Worm (Caenorhabditis elegans) whole organism, L2 larva: ENCODE data around the gene Y43F8B.1.

Source experiments
- C34F6.9 ChIP-seq: fragments of 150-350 bp; optimal IDR thresholded peaks from 2 replicates; lab custom pipeline; 2014; ENCODE audit warnings: missing biosample characterization, missing genetic modification characterization
- R02D3.7 ChIP-seq: fragments of 150-350 bp; optimal IDR thresholded peaks from 2 replicates; lab custom pipeline; 2014; ENCODE audit warnings: missing biosample characterization, missing genetic modification characterization
- ama-1 ChIP-seq: fragments of 150-350 bp; optimal IDR thresholded peaks from 2 replicates; lab custom pipeline; 2018; ENCODE audit warnings: inconsistent platforms
- crh-2 ChIP-seq: sonication (generic microtip); optimal IDR thresholded peaks from 2 replicates; lab custom pipeline; 2017; ENCODE audit warnings: missing biosample characterization, missing genetic modification characterization
- nhr-12 ChIP-seq: fragments of 150-350 bp; optimal IDR thresholded peaks from 2 replicates; lab custom pipeline; 2014; ENCODE audit warnings: missing biosample characterization, missing genetic modification characterization
- nhr-237 ChIP-seq: fragments of 150-350 bp; optimal IDR thresholded peaks from 2 replicates; lab custom pipeline; 2014; ENCODE audit warnings: missing biosample characterization, missing genetic modification characterization
- nhr-6 ChIP-seq: fragments of 150-350 bp; optimal IDR thresholded peaks from 2 replicates; lab custom pipeline; 2014; ENCODE audit warnings: missing biosample characterization, missing genetic modification characterization
- nhr-77 ChIP-seq: fragments of 150-350 bp; optimal IDR thresholded peaks from 2 replicates; lab custom pipeline; 2014; ENCODE audit warnings: missing biosample characterization, missing genetic modification characterization
- skn-1 ChIP-seq: sonication (generic microtip); optimal IDR thresholded peaks from 2 replicates; lab custom pipeline; 2017; ENCODE audit warnings: missing biosample characterization, missing genetic modification characterization
- unc-39 ChIP-seq: fragments of 150-350 bp; optimal IDR thresholded peaks from 2 replicates; lab custom pipeline; 2014; ENCODE audit warnings: missing biosample characterization, missing genetic modification characterization

ce11 chrV:19546100-19546499 lies at the start of gene Y43F8B.1:
- TF ChIP-seq nhr-237 (tag; lab: Kevin White, UChicago) = no peak
- TF ChIP-seq ama-1 (lab: Kevin White, UChicago) = no peak
- no peak for TF ChIP-seq unc-39 (tag; lab: Kevin White, UChicago)
- TF ChIP-seq nhr-77 (tag; lab: Kevin White, UChicago) = no peak
- no peak for TF ChIP-seq crh-2
- no peak for TF ChIP-seq R02D3.7 (tag; lab: Kevin White, UChicago)
- no peak for TF ChIP-seq skn-1 (tag; lab: Kevin White, UChicago)
- no peak for TF ChIP-seq nhr-12 (tag; lab: Kevin White, UChicago)
- no peak for TF ChIP-seq nhr-6 (tag; lab: Kevin White, UChicago)
- no peak for TF ChIP-seq C34F6.9 (tag; lab: Kevin White, UChicago)
